Worm (Caenorhabditis elegans) whole organism, L3 larva: Measurements from ENCODE around the gene ril-1.

ENCODE experiments used
- ama-1 ChIP-seq: fragments of 150-350 bp; optimal IDR thresholded peaks from 2 replicates; lab custom pipeline; 2018
- ceh-9 ChIP-seq: sonication (generic microtip); optimal IDR thresholded peaks from 2 replicates; lab custom pipeline; 2018; ENCODE audit warnings: missing biosample characterization, missing genetic modification characterization
- fos-1 ChIP-seq: fragments of 150-350 bp; optimal IDR thresholded peaks from 2 replicates; lab custom pipeline; 2014; ENCODE audit warnings: missing biosample characterization, missing genetic modification characterization
- nhr-12 ChIP-seq: fragments of 150-350 bp; optimal IDR thresholded peaks from 2 replicates; lab custom pipeline; 2014; ENCODE audit warnings: missing biosample characterization, missing genetic modification characterization
- nhr-28 ChIP-seq: fragments of 150-350 bp; optimal IDR thresholded peaks from 2 replicates; lab custom pipeline; 2014; ENCODE audit warnings: missing biosample characterization, missing genetic modification characterization
- snpc-4 ChIP-seq: fragments of 150-350 bp; optimal IDR thresholded peaks from 2 replicates; lab custom pipeline; 2014; ENCODE audit warnings: missing biosample characterization, missing genetic modification characterization

DNA sequence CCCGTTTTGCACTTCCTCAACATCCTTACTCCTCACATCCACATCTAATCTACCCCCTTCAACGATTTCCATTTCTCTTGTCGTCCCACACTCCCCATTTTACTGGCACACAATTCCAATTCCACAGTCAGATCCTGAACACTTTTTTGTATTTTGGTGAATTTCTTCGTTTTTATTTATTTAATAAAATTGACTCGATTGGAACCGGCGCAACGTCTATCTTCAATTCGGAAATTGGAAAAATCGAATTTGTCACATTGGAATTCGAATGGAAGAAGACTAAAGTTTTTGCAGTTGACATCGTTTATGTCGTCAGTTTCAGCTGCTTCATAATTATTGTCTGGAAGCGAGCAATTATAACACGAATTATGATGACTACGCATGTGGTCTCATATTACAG lies 3.3 kb upstream of the ril-1 start:
- TF ChIP-seq ama-1 (lab: Kevin White, UChicago) (no peak), nhr-28 (tag; lab: Kevin White, UChicago) (no peak), ceh-9 (tag; lab: Kevin White, UChicago) (no peak), nhr-12 (tag; lab: Kevin White, UChicago) (no peak), snpc-4 (tag; lab: Kevin White, UChicago) (no peak), fos-1 (no peak)
